Fruit fly (Drosophila melanogaster): ENCODE data around the gene CG4452.

The CG4452 gene

DNA sequence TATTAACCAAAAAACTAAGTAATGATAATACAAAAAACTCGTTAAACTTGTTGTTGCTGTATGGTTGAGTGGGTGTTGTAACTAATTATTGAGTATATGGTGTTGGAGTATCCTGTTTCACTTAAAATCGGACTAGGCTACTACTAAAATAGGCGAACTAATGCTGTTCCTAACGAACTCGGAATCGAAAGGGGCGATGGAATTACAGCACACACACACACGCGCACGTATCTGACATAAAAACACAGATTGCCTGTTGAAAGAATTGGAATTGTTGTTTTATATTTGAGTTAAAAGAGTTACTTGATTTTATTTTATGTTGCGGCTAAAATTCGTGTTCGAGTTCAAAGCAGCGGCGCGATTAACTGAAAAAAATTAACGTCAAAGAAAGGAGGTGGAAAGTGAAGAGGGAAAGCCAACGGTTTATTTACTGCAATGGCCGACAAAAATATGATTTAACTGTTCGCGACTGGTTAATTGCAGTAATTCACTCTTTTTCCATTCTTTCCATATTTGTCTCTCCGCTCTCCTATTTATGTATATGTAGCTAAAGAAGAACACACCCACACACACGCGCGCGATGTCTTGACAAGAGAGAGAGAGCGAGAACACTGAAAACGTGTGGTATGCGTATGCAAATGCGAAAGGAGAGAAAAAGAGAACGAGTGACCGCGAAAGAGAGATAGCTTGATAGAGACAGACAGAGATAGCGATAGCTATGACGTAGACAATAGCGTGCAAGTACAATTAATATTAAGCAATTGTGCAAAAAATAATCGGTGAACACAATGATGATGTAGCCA is 34.4 kb downstream of the CG4452 start:
- TF ChIP-seq CTCF (optimal IDR thresholded peaks at IDR 0.05) (peak in 1 of 2 experiments; percentile 36), CG8478 (optimal IDR thresholded peaks at IDR 0.05) (no peak)

DNA sequence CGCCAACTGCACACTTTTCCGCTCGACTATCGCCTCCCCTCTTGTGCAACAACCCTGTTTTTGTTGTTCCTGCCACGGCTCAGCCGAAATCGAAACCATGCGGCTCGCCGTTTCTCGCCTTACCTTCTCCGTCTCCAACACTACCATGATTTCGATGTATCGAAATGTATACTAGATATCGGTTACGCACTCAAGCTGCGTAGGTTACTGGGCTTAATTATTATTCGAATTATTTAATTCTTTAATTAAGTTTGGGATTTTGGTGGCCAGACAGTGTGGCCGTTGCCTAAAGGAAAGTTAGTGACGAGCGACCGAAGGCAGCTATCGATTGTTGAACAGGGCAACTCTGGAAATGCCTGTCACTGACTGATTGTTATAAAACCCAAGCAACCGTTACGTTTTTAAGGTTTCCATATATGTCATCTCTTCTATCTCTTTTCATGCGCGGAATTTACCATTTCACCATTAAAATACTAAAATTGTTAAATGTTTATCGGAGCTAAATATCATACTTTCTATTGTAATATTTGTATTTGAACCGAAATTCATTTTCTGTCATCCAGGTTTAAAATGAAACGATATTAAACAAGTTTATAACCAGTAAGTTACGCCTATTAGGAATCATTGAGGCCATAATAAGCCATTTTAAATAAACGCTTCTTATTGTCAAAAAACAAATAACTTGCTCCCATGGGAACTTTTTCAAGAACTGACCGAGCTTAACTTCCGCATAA is 35.1 kb downstream of the CG4452 start, which contains the start of gene eIF4E1:
Gene eIF4E1 (minus strand): TSS at position 304 of the 734 bp plus-strand sequence.
- TF ChIP-seq CTCF (optimal IDR thresholded peaks at IDR 0.05) (peak in 1 of 2 experiments; percentile 12), CG8478 (optimal IDR thresholded peaks at IDR 0.05) (no peak)

- no peak for TF ChIP-seq CTCF (optimal IDR thresholded peaks at IDR 0.05)
Observed at dm6 chr3L:9404497-9404896, 37.3 kb downstream of the CG4452 start, which contains the start of gene Cpr67B. TSS of gene Cpr67B (plus strand) at chr3L:9404797.

DNA sequence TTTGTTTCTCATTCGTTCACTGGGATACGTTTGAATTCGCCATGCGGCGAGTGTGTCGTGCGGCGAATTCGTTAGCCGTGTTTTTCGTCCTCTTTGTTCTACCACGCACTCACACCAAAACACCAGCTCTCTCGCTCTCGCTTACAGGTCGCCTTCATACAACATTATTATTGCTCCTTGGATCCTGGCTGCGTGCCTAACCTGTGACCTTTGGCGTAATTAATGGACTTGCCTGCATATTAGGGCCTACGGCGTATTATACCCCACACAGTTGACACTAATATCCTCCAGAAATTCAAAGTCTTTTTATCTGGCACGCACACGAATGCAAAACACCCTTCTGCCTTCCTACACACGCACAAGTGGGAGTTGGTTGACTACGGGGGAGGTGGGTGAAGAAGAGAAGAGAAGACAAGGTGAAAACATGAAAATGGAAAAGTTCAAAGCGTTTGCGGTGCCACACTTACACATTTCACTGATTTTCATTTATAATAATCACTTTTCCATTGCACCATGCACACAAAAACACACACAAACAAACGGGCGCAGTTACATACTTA is 42.9 kb downstream of the CG4452 start:
- TF ChIP-seq CTCF (optimal IDR thresholded peaks at IDR 0.05) (no peak), CG8478 (optimal IDR thresholded peaks at IDR 0.05) (no peak)

DNA sequence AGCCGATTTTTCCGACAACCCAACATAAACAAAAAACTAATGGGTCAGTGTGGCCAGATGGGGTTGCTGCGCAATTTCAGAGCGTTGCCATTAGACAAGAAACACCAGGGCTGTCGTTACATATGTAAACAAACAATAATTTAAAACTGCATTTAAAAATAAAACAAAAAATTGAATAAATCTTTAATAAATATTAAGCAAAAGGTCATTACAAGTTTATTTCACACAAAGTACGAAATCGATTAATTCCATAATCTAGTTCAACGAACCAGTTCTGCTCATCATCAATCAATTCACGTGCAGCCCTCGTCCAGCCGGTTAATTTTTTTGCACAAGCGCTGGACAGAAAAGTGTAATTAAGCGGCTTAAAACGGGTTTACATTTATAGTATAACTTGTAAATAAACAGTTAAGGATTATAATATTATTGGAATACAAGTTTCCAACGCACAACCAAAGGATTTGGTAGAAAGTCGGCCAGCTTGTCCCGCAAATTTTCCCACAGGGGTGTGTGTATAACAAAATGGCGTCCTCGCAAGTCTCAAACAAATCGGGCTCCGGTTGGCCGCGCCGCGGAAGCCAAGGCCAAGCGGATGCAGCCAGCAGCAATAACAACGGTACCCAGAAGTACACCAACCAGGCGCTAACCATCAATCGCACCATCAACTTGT is 43.7 kb downstream of the CG4452 start, which contains the start of the genes CG4022 and Cpsf5:
Gene CG4022 (minus strand): TSS at position 79 of the 670 bp plus-strand sequence.
Gene Cpsf5 (plus strand): TSS at position 285 of the 670 bp plus-strand sequence.
- TF ChIP-seq CG8478 (optimal IDR thresholded peaks at IDR 0.05) (no peak), CTCF (optimal IDR thresholded peaks at IDR 0.05) (no peak)

DNA sequence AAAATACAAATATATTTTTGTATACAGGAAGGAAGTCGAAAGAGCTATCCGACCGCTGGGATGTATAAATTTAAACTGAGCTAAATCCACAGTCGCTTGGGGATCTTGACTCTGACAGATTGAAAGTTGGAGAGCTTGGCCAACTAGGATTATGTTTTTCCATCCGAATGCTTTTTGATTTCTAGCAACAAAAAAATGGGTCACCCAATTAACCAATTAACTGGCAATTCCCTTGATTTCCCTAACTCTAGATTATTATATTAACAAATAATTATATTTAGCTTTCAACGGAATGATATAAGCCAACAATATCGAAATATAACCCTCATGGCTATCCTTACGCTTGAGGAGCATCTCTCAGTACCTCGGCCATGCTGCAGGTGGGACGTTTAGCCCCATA is 50.1 kb downstream of the CG4452 start, which contains the start of gene CG3982:
Gene CG3982 (minus strand): TSS at position 101 of the 400 bp plus-strand sequence.
- TF ChIP-seq CTCF (optimal IDR thresholded peaks at IDR 0.05) (no peak), CG8478 (optimal IDR thresholded peaks at IDR 0.05) (no peak)

DNA sequence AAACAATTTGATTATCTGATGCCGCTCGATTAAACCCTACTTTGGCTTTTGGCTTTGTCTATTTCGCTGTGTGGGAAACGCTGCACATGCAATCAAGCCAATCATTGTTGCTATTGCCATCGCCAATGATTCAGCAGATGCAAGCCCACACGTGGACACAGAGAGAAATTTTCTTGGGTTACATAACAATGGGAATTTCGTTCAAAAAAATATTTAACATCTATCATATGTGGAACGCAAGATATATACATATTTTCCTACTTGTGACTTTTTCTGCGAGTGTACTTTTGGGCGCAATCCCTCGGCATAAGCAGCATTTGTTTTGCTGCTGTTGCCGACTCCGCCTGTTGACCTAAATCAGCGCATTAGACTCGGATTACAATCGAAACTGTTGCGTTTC is 52.2 kb downstream of the CG4452 start:
- TF ChIP-seq CTCF (optimal IDR thresholded peaks at IDR 0.05) (no peak), CG8478 (optimal IDR thresholded peaks at IDR 0.05) (no peak)
